Worm (Caenorhabditis elegans) whole organism, L2 larva: ENCODE results near the gene F31A3.5.

Experiments used
- alr-1 ChIP-seq: fragments of 150-350 bp; optimal IDR thresholded peaks from 2 replicates; lab custom pipeline; 2014; ENCODE audit warnings: missing biosample characterization, missing genetic modification characterization
- elt-1 ChIP-seq: fragments of 150-350 bp; optimal IDR thresholded peaks from 2 replicates; lab custom pipeline; 2014; ENCODE audit warnings: missing biosample characterization, missing genetic modification characterization
- lin-13 ChIP-seq: fragments of 150-350 bp; optimal IDR thresholded peaks from 2 replicates; lab custom pipeline; 2014; ENCODE audit warnings: missing biosample characterization, missing genetic modification reagents, missing genetic modification characterization
- mab-5 ChIP-seq: fragments of 150-350 bp; optimal IDR thresholded peaks from 2 replicates; lab custom pipeline; 2014; ENCODE audit warnings: missing biosample characterization, missing genetic modification characterization
- nhr-237 ChIP-seq: fragments of 150-350 bp; optimal IDR thresholded peaks from 2 replicates; lab custom pipeline; 2014; ENCODE audit warnings: missing biosample characterization, missing genetic modification characterization
- nhr-25 ChIP-seq: fragments of 150-350 bp; sonication (generic microtip); optimal IDR thresholded peaks from 3 replicates; lab custom pipeline; 2014; ENCODE audit warnings: missing biosample characterization, missing genetic modification characterization
- nhr-6 ChIP-seq: fragments of 150-350 bp; optimal IDR thresholded peaks from 2 replicates; lab custom pipeline; 2014; ENCODE audit warnings: missing biosample characterization, missing genetic modification characterization
- peb-1 ChIP-seq: fragments of 150-350 bp; optimal IDR thresholded peaks from 2 replicates; lab custom pipeline; 2014; ENCODE audit warnings: missing biosample characterization, missing genetic modification characterization
- sem-4 ChIP-seq: fragments of 150-350 bp; optimal IDR thresholded peaks from 2 replicates; lab custom pipeline; 2014; ENCODE audit warnings: missing biosample characterization, missing genetic modification reagents, missing genetic modification characterization
- skn-1 ChIP-seq: sonication (generic microtip); optimal IDR thresholded peaks from 2 replicates; lab custom pipeline; 2017; ENCODE audit warnings: missing biosample characterization, missing genetic modification characterization
- snpc-4 ChIP-seq: fragments of 150-350 bp; optimal IDR thresholded peaks from 2 replicates; lab custom pipeline; 2014; ENCODE audit warnings: missing biosample characterization, missing genetic modification characterization

Gene F31A3.5

ce11 chrX:17505547-17506181 is 57.7 kb downstream of the F31A3.5 start (continued):
- TF ChIP-seq snpc-4 (tag; lab: Kevin White, UChicago) = peak; percentile 29
- TF ChIP-seq elt-1 (tag; lab: Kevin White, UChicago) = no peak
- TF ChIP-seq sem-4 (tag; lab: Kevin White, UChicago) = peak; percentile 93
- TF ChIP-seq lin-13 = peak; percentile 66
- TF ChIP-seq peb-1 = no peak
- TF ChIP-seq alr-1 (tag; lab: Kevin White, UChicago) = no peak
- TF ChIP-seq skn-1 = no peak
- TF ChIP-seq nhr-6 (tag; lab: Kevin White, UChicago) = peak; percentile 78
- TF ChIP-seq nhr-25 (tag; lab: Kevin White, UChicago) = peak; percentile 59
- peak; percentile 74 for TF ChIP-seq mab-5
- TF ChIP-seq nhr-237 (tag; lab: Kevin White, UChicago) = no peak
- TF ChIP-seq, all 48 proteins: peak for 26
